Worm (Caenorhabditis elegans) whole organism, L1 larva: Measurements from ENCODE around the gene lev-1.

Experiments used
- C04F5.9 ChIP-seq: sonication (generic microtip); optimal IDR thresholded peaks from 2 replicates; lab custom pipeline; 2016; ENCODE audit warnings: missing genetic modification characterization, missing compliant biosample characterization
- alr-1 ChIP-seq: fragments of 200-800 bp; sonication (Bioruptor generic); optimal IDR thresholded peaks from 2 replicates; lab custom pipeline; 2018; ENCODE audit warnings: borderline replicate concordance, mild to moderate bottlenecking, missing genetic modification characterization, missing compliant biosample characterization
- aly-2 ChIP-seq: fragments of 150-350 bp; optimal IDR thresholded peaks from 2 replicates; lab custom pipeline; 2014; ENCODE audit warnings: missing biosample characterization, missing genetic modification characterization
- ceh-8 ChIP-seq: fragments of 200-800 bp; sonication (Bioruptor generic); optimal IDR thresholded peaks from 2 replicates; lab custom pipeline; 2018; ENCODE audit warnings: mild to moderate bottlenecking, missing genetic modification characterization, moderate library complexity, missing compliant biosample characterization
- hlh-4 ChIP-seq: sonication (generic microtip); optimal IDR thresholded peaks from 2 replicates; lab custom pipeline; 2016; ENCODE audit warnings: mild to moderate bottlenecking, missing genetic modification characterization, missing compliant biosample characterization
- lin-39 ChIP-seq: fragments of 150-350 bp; optimal IDR thresholded peaks from 2 replicates; lab custom pipeline; 2014; ENCODE audit warnings: missing biosample characterization, missing genetic modification reagents, missing genetic modification characterization
- mdl-1 ChIP-seq, 2 experiments: fragments of 150-350 bp; optimal IDR thresholded peaks; 2 replicates each; lab custom pipeline; 2014 to 2017; ENCODE audit warnings: missing biosample characterization in 2 of 2, missing genetic modification characterization in 2 of 2, inconsistent platforms in 1 of 2
- pqm-1 ChIP-seq: sonication (generic microtip); optimal IDR thresholded peaks from 3 replicates; lab custom pipeline; 2017; ENCODE audit warnings: missing biosample characterization, missing genetic modification characterization
- ztf-11 ChIP-seq, 2 experiments: sonication (generic microtip); optimal IDR thresholded peaks; 2 replicates each; lab custom pipeline; 2016 to 2017; ENCODE audit warnings: missing genetic modification characterization in 2 of 2, missing biosample characterization in 1 of 2, missing compliant biosample characterization in 1 of 2

DNA sequence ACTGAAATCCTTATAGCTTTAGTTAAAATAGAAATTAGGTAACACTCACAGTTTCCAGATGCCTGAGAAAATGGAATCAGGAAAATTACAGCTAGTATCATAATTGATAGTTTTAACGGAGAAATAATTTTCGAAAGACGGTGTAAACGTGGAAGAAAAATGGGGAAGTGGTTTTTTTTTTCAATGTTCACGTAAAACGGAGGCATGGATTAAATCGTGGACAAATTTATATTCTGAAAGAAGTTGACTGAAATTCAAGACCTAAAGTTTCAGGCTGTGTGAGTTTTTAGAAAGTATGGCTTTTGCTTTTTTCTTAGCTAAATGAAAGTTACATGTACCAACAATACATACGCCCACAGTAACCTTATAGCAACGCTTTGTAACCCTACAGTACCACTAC lies 36.9 kb downstream of the lev-1 start, which contains the start of gene spe-43:
- TF ChIP-seq ceh-8 (GFP tag; lab: Kevin White, UChicago) (no peak), hlh-4 (no peak), lin-39 (no peak), ztf-11 (tag; optimal IDR thresholded peaks at IDR 0.05; lab: Kevin White, UChicago) (no peak), mdl-1 (tag; optimal IDR thresholded peaks at IDR 0.05; lab: Kevin White, UChicago) (no peak), aly-2 (no peak), pqm-1 (tag; lab: Kevin White, UChicago) (no peak), C04F5.9 (tag; lab: Kevin White, UChicago) (no peak), alr-1 (no peak)
